Fruit fly (Drosophila melanogaster): ENCODE measurements around the gene HipHop.

DNA sequence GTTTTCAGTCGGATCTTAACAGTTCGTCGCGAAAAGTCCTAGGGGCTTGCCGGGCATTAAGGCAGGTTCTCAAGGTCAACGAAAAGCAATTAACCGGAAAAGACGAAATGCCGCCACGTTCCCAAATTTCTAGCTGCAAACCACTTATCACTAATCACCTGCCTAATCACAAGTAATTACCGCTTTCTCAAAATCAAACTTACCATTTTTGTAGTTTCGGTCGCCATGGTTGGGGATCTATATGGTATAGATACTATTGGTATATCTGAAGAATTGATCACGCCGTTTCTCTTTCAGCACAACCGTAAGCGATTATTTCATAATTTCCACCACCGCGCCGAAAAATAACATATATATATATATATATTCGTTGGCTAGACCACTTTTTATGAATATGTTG is 24.9 kb downstream of the HipHop start:
- TF ChIP-seq CG8478 (optimal IDR thresholded peaks at IDR 0.05), result no peak
- no peak for TF ChIP-seq CTCF (optimal IDR thresholded peaks at IDR 0.05)
